Fruit fly (Drosophila melanogaster) S2 (cell line): ENCODE measurements around the gene CG34330.

Source experiments
- CG8478 ChIP-seq: fragments of >200 bp; optimal IDR thresholded peaks from 2 replicates; lab custom pipeline; 2018
- CTCF ChIP-seq, 2 experiments: fragments of >200 bp; optimal IDR thresholded peaks; 2 replicates each; lab custom pipeline; 2018

DNA sequence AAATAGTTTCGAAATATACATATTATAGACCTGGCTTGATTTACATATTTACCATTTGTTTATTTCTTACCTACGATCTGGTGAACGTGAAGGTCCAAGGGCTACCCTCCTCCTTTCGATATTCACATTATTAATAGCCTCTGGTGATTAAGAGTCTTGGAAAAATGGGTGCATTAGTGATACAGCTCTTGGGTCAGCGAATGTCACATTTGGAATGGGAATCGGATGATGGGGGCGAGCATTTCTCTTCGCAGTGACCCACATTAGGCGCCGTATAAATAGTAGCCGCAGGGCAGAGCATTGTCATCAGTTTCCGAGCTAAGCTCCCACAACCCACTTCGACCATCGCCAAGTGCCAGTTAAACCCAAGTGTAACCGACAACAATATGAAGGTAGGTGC, 8.6 kb upstream of the CG34330 start, which contains the start of gene CG7406:
- no peak for TF ChIP-seq CG8478 (lab: Kevin White, UChicago)
- no peak for TF ChIP-seq CTCF (optimal IDR thresholded peaks at IDR 0.05; lab: Kevin White, UChicago)
